Fruit fly (Drosophila melanogaster) whole organism, prepupa: ENCODE data around the gene Frl.

Experiments
- CG6854 ChIP-seq: fragments of 200-800 bp; sonication (Bioruptor generic); optimal IDR thresholded peaks from 2 replicates; lab custom pipeline; 2017; ENCODE audit warnings: missing biosample characterization, mild to moderate bottlenecking, missing genetic modification characterization
- CG9139 ChIP-seq: fragments of 200-800 bp; sonication (Bioruptor generic); optimal IDR thresholded peaks from 3 replicates; lab custom pipeline; 2017; ENCODE audit warnings: missing biosample characterization, mild to moderate bottlenecking, missing genetic modification characterization
- Ets96B ChIP-seq: fragments of 200-800 bp; optimal IDR thresholded peaks from 2 replicates; lab custom pipeline; 2019; ENCODE audit warnings: missing biosample characterization, mild to moderate bottlenecking, missing genetic modification characterization, moderate library complexity
- Gug ChIP-seq: fragments of 200-800 bp; sonication (Bioruptor generic); IDR thresholded peaks from 2 replicates; pipeline ENCODE4 v1.3.6; 2022; ENCODE audit warnings: missing biosample characterization, missing genetic modification characterization
- eg ChIP-seq: fragments of 200-800 bp; sonication (Bioruptor generic); IDR thresholded peaks from 3 replicates; pipeline ENCODE4 v1.3.6; 2022; ENCODE audit warnings: missing biosample characterization, missing genetic modification characterization

- TF ChIP-seq CG9139 = no peak
- TF ChIP-seq Gug (GFP tag; lab: Robert Waterston, UW) = peak; percentile 44; the same call in 1 of the 2 replicates
- no peak; the same call in 2 of the 3 replicates for TF ChIP-seq eg (GFP tag; lab: Robert Waterston, UW)
- TF ChIP-seq CG6854 = no peak
- TF ChIP-seq Ets96B (tag; lab: Kevin White, UChicago) = peak; percentile 78
Observed at dm6 chr3L:14083283-14083682, 30.3 kb downstream of the Frl start, which contains the start of gene CG8100.
